Worm (Caenorhabditis elegans) whole organism, L1 larva: ENCODE results near the gene algn-8.

Experiments used
- alr-1 ChIP-seq: fragments of 200-800 bp; sonication (Bioruptor generic); optimal IDR thresholded peaks from 2 replicates; lab custom pipeline; 2018; ENCODE audit warnings: borderline replicate concordance, mild to moderate bottlenecking, missing genetic modification characterization, missing compliant biosample characterization
- skn-1 ChIP-seq: fragments of 150-350 bp; optimal IDR thresholded peaks from 2 replicates; lab custom pipeline; 2014; ENCODE audit warnings: missing biosample characterization, missing genetic modification characterization
- zag-1 ChIP-seq: fragments of 150-350 bp; optimal IDR thresholded peaks from 2 replicates; lab custom pipeline; 2014; ENCODE audit warnings: missing biosample characterization, missing genetic modification characterization

DNA sequence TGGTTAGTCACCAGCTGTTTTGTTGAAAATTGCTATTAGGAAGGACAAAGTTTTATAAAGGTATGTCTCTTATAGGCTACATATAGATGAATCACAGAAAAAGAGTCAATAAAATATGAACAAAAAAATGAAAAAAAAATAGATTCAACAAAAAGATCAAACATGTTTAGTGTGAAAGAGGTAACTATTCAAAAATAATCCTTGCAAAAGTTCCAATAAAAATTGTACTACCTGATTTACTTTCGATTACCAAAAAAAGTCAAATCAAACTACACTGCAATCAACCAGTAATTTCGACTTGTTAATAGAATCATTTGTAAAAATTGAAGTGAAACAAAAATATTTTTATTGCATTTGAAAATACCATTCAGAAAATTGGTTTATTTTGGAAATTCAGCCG is 35.3 kb downstream of the algn-8 start, which contains the start of gene ZK938.10:
- TF ChIP-seq zag-1 (tag; lab: Kevin White, UChicago) (no peak), skn-1 (tag; lab: Kevin White, UChicago) (no peak), alr-1 (tag; lab: Kevin White, UChicago) (no peak)
